Fruit fly (Drosophila melanogaster) whole organism, embryonic: ENCODE data around the gene Tasp1.

Source experiments
- Aef1 ChIP-seq: fragments of 200-800 bp; sonication (Bioruptor generic); IDR thresholded peaks from 3 replicates; pipeline ENCODE4 v1.3.6; 2022; ENCODE audit warnings: missing biosample characterization, missing genetic modification characterization
- Antp ChIP-seq: fragments of 200-800 bp; sonication (Bioruptor generic); optimal IDR thresholded peaks from 3 replicates; lab custom pipeline; 2016; ENCODE audit warnings: missing biosample characterization, missing genetic modification characterization
- CG10321 ChIP-seq: fragments of 200-800 bp; sonication (Bioruptor generic); IDR thresholded peaks from 2 replicates; pipeline ENCODE4 v1.3.6; 2022; ENCODE audit warnings: missing biosample characterization, missing genetic modification characterization
- CG11398 ChIP-seq: fragments of 200-800 bp; sonication (Bioruptor generic); optimal IDR thresholded peaks from 2 replicates; lab custom pipeline; 2016; ENCODE audit warnings: missing biosample characterization, missing genetic modification characterization
- CG12104 ChIP-seq: fragments of 200-800 bp; sonication (Bioruptor generic); optimal IDR thresholded peaks from 3 replicates; lab custom pipeline; 2016; ENCODE audit warnings: missing biosample characterization, missing genetic modification characterization
- CG12219 ChIP-seq: fragments of 200-800 bp; sonication (Bioruptor generic); optimal IDR thresholded peaks from 3 replicates; lab custom pipeline; 2018; ENCODE audit warnings: missing biosample characterization, mild to moderate bottlenecking, missing genetic modification characterization
- CG12659 ChIP-seq: fragments of 200-800 bp; sonication (Bioruptor generic); optimal IDR thresholded peaks from 3 replicates; lab custom pipeline; 2017; ENCODE audit warnings: mild to moderate bottlenecking, missing biosample characterization, missing genetic modification reagents, missing genetic modification characterization
- CG12744 ChIP-seq: fragments of 200-800 bp; sonication (Bioruptor generic); optimal IDR thresholded peaks from 2 replicates; lab custom pipeline; 2016; ENCODE audit warnings: missing biosample characterization, missing genetic modification characterization
- CG13287 ChIP-seq: fragments of 200-800 bp; sonication (Bioruptor generic); IDR thresholded peaks from 2 replicates; pipeline ENCODE4 v1.3.6; 2022; ENCODE audit warnings: missing biosample characterization, missing genetic modification characterization; ENCODE audit not compliant: partially characterized antibody
- CG15011 ChIP-seq: fragments of 200-800 bp; sonication (Bioruptor generic); optimal IDR thresholded peaks from 3 replicates; lab custom pipeline; 2018; ENCODE audit warnings: missing biosample characterization, mild to moderate bottlenecking, missing genetic modification characterization
- CG1647 ChIP-seq: fragments of 200-800 bp; sonication (Bioruptor generic); optimal IDR thresholded peaks from 3 replicates; lab custom pipeline; 2016; ENCODE audit warnings: missing biosample characterization, missing genetic modification characterization
- CG18599 ChIP-seq: fragments of 200-800 bp; sonication (Bioruptor generic); optimal IDR thresholded peaks from 3 replicates; lab custom pipeline; 2017; ENCODE audit warnings: missing biosample characterization, missing genetic modification characterization, mild to moderate bottlenecking, moderate library complexity, missing genetic modification reagents
- CG2678 ChIP-seq: fragments of 200-800 bp; sonication (Bioruptor generic); optimal IDR thresholded peaks from 3 replicates; lab custom pipeline; 2019; ENCODE audit warnings: missing biosample characterization, mild to moderate bottlenecking, missing genetic modification characterization, moderate library complexity
- CG30020 ChIP-seq: fragments of 200-800 bp; optimal IDR thresholded peaks from 2 replicates; lab custom pipeline; 2019; ENCODE audit warnings: missing biosample characterization, mild to moderate bottlenecking, missing genetic modification characterization, moderate library complexity
- CG31224 ChIP-seq: fragments of 200-800 bp; sonication (Bioruptor generic); IDR thresholded peaks from 2 replicates; pipeline ENCODE4 v1.3.6; 2022; ENCODE audit warnings: missing biosample characterization, missing genetic modification characterization
- CG34422 ChIP-seq: fragments of 200-800 bp; sonication (Bioruptor generic); IDR thresholded peaks from 3 replicates; pipeline ENCODE4 v1.3.6; 2022; ENCODE audit warnings: missing biosample characterization, missing genetic modification characterization
- CG4360 ChIP-seq: fragments of 200-800 bp; sonication (Bioruptor generic); IDR thresholded peaks from 2 replicates; pipeline ENCODE4 v1.3.6; 2022; ENCODE audit warnings: missing biosample characterization, missing genetic modification characterization
- CG4424 ChIP-seq: fragments of 200-800 bp; sonication (Bioruptor generic); optimal IDR thresholded peaks from 3 replicates; lab custom pipeline; 2016; ENCODE audit warnings: missing biosample characterization, missing genetic modification characterization
- CG4730 ChIP-seq: fragments of 200-800 bp; sonication (Bioruptor generic); IDR thresholded peaks from 2 replicates; pipeline ENCODE4 v1.3.6; 2022; ENCODE audit warnings: missing biosample characterization, missing genetic modification characterization
- CG7928 ChIP-seq: fragments of 200-800 bp; sonication (Bioruptor generic); optimal IDR thresholded peaks from 2 replicates; lab custom pipeline; 2017; ENCODE audit warnings: missing biosample characterization, mild to moderate bottlenecking, missing genetic modification characterization
- CG7987 ChIP-seq: fragments of 200-800 bp; sonication (Bioruptor generic); optimal IDR thresholded peaks from 2 replicates; lab custom pipeline; 2018; ENCODE audit warnings: missing biosample characterization, mild to moderate bottlenecking, missing genetic modification characterization, moderate library complexity
- CG8388 ChIP-seq: fragments of 200-800 bp; sonication (Bioruptor generic); optimal IDR thresholded peaks from 2 replicates; lab custom pipeline; 2019; ENCODE audit warnings: missing biosample characterization, mild to moderate bottlenecking, missing genetic modification characterization, moderate library complexity
- CG9797 ChIP-seq: fragments of 200-800 bp; sonication (Bioruptor generic); optimal IDR thresholded peaks from 3 replicates; lab custom pipeline; 2018; ENCODE audit warnings: missing biosample characterization, mild to moderate bottlenecking, missing genetic modification characterization
- CkIIα-i1 ChIP-seq: fragments of 200-800 bp; sonication (Bioruptor generic); IDR thresholded peaks from 2 replicates; pipeline ENCODE4 v1.3.6; 2022; ENCODE audit warnings: missing biosample characterization, missing genetic modification characterization
- CoRest ChIP-seq: fragments of 200-800 bp; sonication (Bioruptor generic); optimal IDR thresholded peaks from 3 replicates; lab custom pipeline; 2018; ENCODE audit warnings: missing biosample characterization, mild to moderate bottlenecking, missing genetic modification characterization, moderate library complexity
- D ChIP-seq, 2 experiments: fragments of 200-800 bp in 1 of 2; fragments of >200 bp in 1 of 2; sonication (Bioruptor generic) in 1 of 2; optimal IDR thresholded peaks; 2 replicates in 1 of 2; 3 replicates in 1 of 2; lab custom pipeline; 2017; ENCODE audit warnings: mild to moderate bottlenecking in 1 of 2, missing biosample characterization in 1 of 2, missing genetic modification characterization in 1 of 2, missing genetic modification reagents in 1 of 2
- Dip2 ChIP-seq: fragments of 200-800 bp; sonication (Bioruptor generic); IDR thresholded peaks from 2 replicates; pipeline ENCODE4 v1.3.6; 2022; ENCODE audit warnings: missing biosample characterization, missing genetic modification characterization
- HLH4C ChIP-seq: fragments of 200-800 bp; sonication (Bioruptor generic); IDR thresholded peaks from 3 replicates; pipeline ENCODE4 v1.3.6; 2022; ENCODE audit warnings: missing biosample characterization, missing genetic modification characterization; ENCODE audit not compliant: partially characterized antibody
- HmgZ ChIP-seq: fragments of 200-800 bp; sonication (Bioruptor generic); optimal IDR thresholded peaks from 2 replicates; lab custom pipeline; 2018; ENCODE audit warnings: missing biosample characterization, mild to moderate bottlenecking, missing genetic modification characterization
- Hr51 ChIP-seq, 2 experiments: fragments of 200-800 bp; sonication (Bioruptor generic); optimal IDR thresholded peaks; 2 replicates in 1 of 2; 3 replicates in 1 of 2; lab custom pipeline; 2016 to 2018; ENCODE audit warnings: missing biosample characterization in 2 of 2, missing genetic modification characterization in 2 of 2, mild to moderate bottlenecking in 1 of 2, moderate library complexity in 1 of 2
- Med ChIP-seq: fragments of 200-800 bp; sonication (Bioruptor generic); peaks from one replicate; lab custom pipeline; 2016; ENCODE audit warnings: missing biosample characterization, missing genetic modification characterization, mild to moderate bottlenecking, inconsistent platforms, moderate library complexity
- Oli ChIP-seq: fragments of 200-800 bp; sonication (Bioruptor generic); optimal IDR thresholded peaks from 2 replicates; lab custom pipeline; 2018; ENCODE audit warnings: missing biosample characterization, mild to moderate bottlenecking, missing genetic modification characterization, moderate library complexity
- abd-A ChIP-seq: fragments of 200-800 bp; sonication (Bioruptor generic); optimal IDR thresholded peaks from 3 replicates; lab custom pipeline; 2019; ENCODE audit warnings: missing biosample characterization, mild to moderate bottlenecking, missing genetic modification characterization, moderate library complexity
- al ChIP-seq: fragments of 200-800 bp; sonication (Bioruptor generic); IDR thresholded peaks from 2 replicates; pipeline ENCODE4 v1.3.6; 2022; ENCODE audit warnings: missing biosample characterization, missing genetic modification characterization
- ase ChIP-seq: fragments of 200-800 bp; sonication (Bioruptor generic); IDR thresholded peaks from 3 replicates; pipeline ENCODE4 v1.3.6; 2022; ENCODE audit warnings: missing biosample characterization, missing genetic modification characterization
- cg ChIP-seq: fragments of 200-800 bp; sonication (Bioruptor generic); optimal IDR thresholded peaks from 3 replicates; lab custom pipeline; 2019; ENCODE audit warnings: missing biosample characterization, mild to moderate bottlenecking, missing genetic modification characterization, moderate library complexity
- eve ChIP-seq, 2 experiments: fragments of >200 bp; optimal IDR thresholded peaks; 2 replicates each; lab custom pipeline; 2017; ENCODE audit warnings: missing biosample characterization in 2 of 2, missing genetic modification characterization in 2 of 2
- grau ChIP-seq: fragments of 200-800 bp; optimal IDR thresholded peaks from 3 replicates; lab custom pipeline; 2019; ENCODE audit warnings: missing biosample characterization, mild to moderate bottlenecking, missing genetic modification characterization, moderate library complexity
- kni ChIP-seq: fragments of 200-800 bp; sonication (Bioruptor generic); optimal IDR thresholded peaks from 3 replicates; lab custom pipeline; 2017; ENCODE audit warnings: mild to moderate bottlenecking, missing biosample characterization, missing genetic modification reagents, missing genetic modification characterization
- mld ChIP-seq: fragments of 200-800 bp; sonication (Bioruptor generic); IDR thresholded peaks from 3 replicates; pipeline ENCODE4 v1.3.6; 2022; ENCODE audit warnings: missing biosample characterization, missing genetic modification characterization; ENCODE audit not compliant: partially characterized antibody
- nom ChIP-seq: fragments of 200-800 bp; sonication (Bioruptor generic); optimal IDR thresholded peaks from 2 replicates; lab custom pipeline; 2017; ENCODE audit warnings: missing biosample characterization, missing genetic modification characterization, mild to moderate bottlenecking, moderate library complexity, missing genetic modification reagents
- oc ChIP-seq: fragments of 200-800 bp; sonication (Bioruptor generic); optimal IDR thresholded peaks from 2 replicates; lab custom pipeline; 2018; ENCODE audit warnings: missing biosample characterization, mild to moderate bottlenecking, missing genetic modification characterization, moderate library complexity
- prd ChIP-seq, 3 experiments: fragments of >200 bp in 2 of 3; fragments of 200-800 bp in 1 of 3; sonication (Bioruptor generic) in 1 of 3; optimal IDR thresholded peaks in 2 of 3; IDR thresholded peaks in 1 of 3; 2 replicates in 2 of 3; 3 replicates in 1 of 3; pipeline versions ENCODE4 v1.3.6 to Lab custom; 2017 to 2022; ENCODE audit warnings: missing biosample characterization in 1 of 3, missing genetic modification characterization in 1 of 3
- slp2 ChIP-seq: fragments of 200-800 bp; sonication (Bioruptor generic); optimal IDR thresholded peaks from 2 replicates; lab custom pipeline; 2016; ENCODE audit warnings: missing biosample characterization, missing genetic modification characterization
- stc ChIP-seq: fragments of 200-800 bp; sonication (Bioruptor generic); IDR thresholded peaks from 2 replicates; pipeline ENCODE4 v1.3.6; 2022; ENCODE audit warnings: missing biosample characterization, missing genetic modification characterization
- usp ChIP-seq: fragments of >200 bp; optimal IDR thresholded peaks from 2 replicates; lab custom pipeline; 2017; ENCODE audit warnings: missing biosample characterization, missing genetic modification characterization
- wdn ChIP-seq: fragments of 200-800 bp; sonication (Bioruptor generic); IDR thresholded peaks from 2 replicates; pipeline ENCODE4 v1.3.6; 2022; ENCODE audit warnings: missing biosample characterization, missing genetic modification characterization

The Tasp1 gene

dm6 chr3L:16041260-16042079 is 45.9 kb downstream of the Tasp1 start (continued):
- TF ChIP-seq HmgZ (tag; lab: Kevin White, UChicago), result no peak
- peak; percentile 48 for TF ChIP-seq kni (GFP tag; lab: Kevin White, UChicago)
- TF ChIP-seq CkIIα-i1 (GFP tag; lab: Robert Waterston, UW), result no peak
- no peak for TF ChIP-seq Antp (GFP tag; lab: Kevin White, UChicago)
- no peak for TF ChIP-seq CG1647
- no peak for TF ChIP-seq grau (tag; lab: Kevin White, UChicago)
- peak in 1 of 2 experiments; percentile 42 for TF ChIP-seq eve (GFP tag; optimal IDR thresholded peaks at IDR 0.05; lab: Kevin White, UChicago)
- no peak for TF ChIP-seq Aef1 (GFP tag; lab: Robert Waterston, UW)
- TF ChIP-seq oc (tag; lab: Kevin White, UChicago), result no peak
- TF ChIP-seq D (optimal IDR thresholded peaks at IDR 0.05; lab: Kevin White, UChicago), result no peak
- TF ChIP-seq D (GFP tag; optimal IDR thresholded peaks at IDR 0.05; lab: Kevin White, UChicago), result no peak
- no peak for TF ChIP-seq CG7987
- no peak for TF ChIP-seq CG12744 (GFP tag; lab: Kevin White, UChicago)
- no peak for TF ChIP-seq usp
- peak; percentile 79 for TF ChIP-seq CG10321
- 0 out of 3 replicates have a peak, but pooled peaks have one; percentile 33 for TF ChIP-seq HLH4C (GFP tag; lab: Robert Waterston, UW)
- no peak for TF ChIP-seq CoRest (tag; lab: Kevin White, UChicago)
- 0 out of 3 replicates have a peak, but pooled peaks have one; percentile 53 for TF ChIP-seq mld (GFP tag; lab: Robert Waterston, UW)
- 0 out of 2 replicates have a peak, but pooled peaks have one; percentile 13 for TF ChIP-seq stc
- TF ChIP-seq CG12104, result no peak
- no peak for TF ChIP-seq CG12659
- TF ChIP-seq cg, result peak; percentile 24
- no peak for TF ChIP-seq slp2 (GFP tag; lab: Kevin White, UChicago)
- TF ChIP-seq CG2678 (tag; lab: Kevin White, UChicago), result no peak
- no peak for TF ChIP-seq CG34422 (GFP tag; lab: Robert Waterston, UW)
- TF ChIP-seq CG4730 (GFP tag; lab: Robert Waterston, UW), result no peak
- no peak for TF ChIP-seq CG18599 (GFP tag; lab: Kevin White, UChicago)
- no peak for TF ChIP-seq CG4424
- TF ChIP-seq CG9797, result no peak
- TF ChIP-seq CG7928 (GFP tag; lab: Kevin White, UChicago), result no peak
- no peak for TF ChIP-seq Dip2 (GFP tag; lab: Robert Waterston, UW)
- TF ChIP-seq al (GFP tag; lab: Robert Waterston, UW), result no peak
- TF ChIP-seq CG4360 (GFP tag; lab: Robert Waterston, UW), result 0 out of 2 replicates have a peak, but pooled peaks have one; percentile 37
- TF ChIP-seq prd (optimal IDR thresholded peaks at IDR 0.05; lab: Kevin White, UChicago), result no peak
- TF ChIP-seq prd (GFP tag; IDR thresholded peaks at IDR 0.05; lab: Robert Waterston, UW), result no peak
- TF ChIP-seq Med, result peak; percentile 20
- TF ChIP-seq CG11398 (GFP tag; lab: Kevin White, UChicago), result no peak
- TF ChIP-seq CG31224 (GFP tag; lab: Robert Waterston, UW), result no peak
- no peak for TF ChIP-seq Hr51 (GFP tag; optimal IDR thresholded peaks at IDR 0.05; lab: Kevin White, UChicago)
- no peak for TF ChIP-seq Oli
- no peak for TF ChIP-seq abd-A
- no peak for TF ChIP-seq CG30020
- TF ChIP-seq CG15011 (GFP tag; lab: Kevin White, UChicago), result no peak
- TF ChIP-seq CG8388, result no peak
- TF ChIP-seq wdn (GFP tag; lab: Robert Waterston, UW), result no peak
- TF ChIP-seq CG13287 (GFP tag; lab: Robert Waterston, UW), result no peak
- TF ChIP-seq ase (GFP tag; lab: Robert Waterston, UW), result no peak
- TF ChIP-seq CG12219 (GFP tag; lab: Kevin White, UChicago), result no peak
- TF ChIP-seq nom, result peak; percentile 97
